Fruit fly (Drosophila melanogaster) whole organism, wandering third instar larva: Measurements from ENCODE around the gene CG13614.

Source experiments
- Dif ChIP-seq: fragments of 200-275, 200-300 bp; sonication (Bioruptor generic); optimal IDR thresholded peaks from 2 replicates; lab custom pipeline; 2018; ENCODE audit warnings: missing biosample characterization, missing genetic modification characterization; ENCODE audit not compliant: partially characterized antibody
- Hnf4 ChIP-seq: fragments of 200-800 bp; sonication (Bioruptor generic); optimal IDR thresholded peaks from 2 replicates; lab custom pipeline; 2016; ENCODE audit warnings: missing biosample characterization, mild to moderate bottlenecking, missing genetic modification characterization
- Myc ChIP-seq: fragments of >200 bp; optimal IDR thresholded peaks from 2 replicates; lab custom pipeline; 2017
- N ChIP-seq: fragments of >200 bp; optimal IDR thresholded peaks from 2 replicates; lab custom pipeline; 2018; ENCODE audit warnings: missing biosample characterization, missing external identifiers, missing genetic modification characterization
- br ChIP-seq: fragments of 200-800 bp; sonication (Bioruptor generic); optimal IDR thresholded peaks from 2 replicates; lab custom pipeline; 2016; ENCODE audit warnings: missing biosample characterization, missing genetic modification characterization
- dl ChIP-seq, 2 experiments: fragments of 175-275, 200-275 bp in 1 of 2; fragments of 200-275 bp in 1 of 2; sonication (Bioruptor generic); optimal IDR thresholded peaks; lab custom pipeline; 2018; ENCODE audit warnings: mild to moderate bottlenecking in 2 of 2, missing biosample characterization in 2 of 2, missing genetic modification characterization in 2 of 2, moderate library complexity in 2 of 2; ENCODE audit not compliant: partially characterized antibody in 2 of 2, insufficient read depth in 1 of 2
- lola ChIP-seq: fragments of >200 bp; optimal IDR thresholded peaks from 2 replicates; lab custom pipeline; 2017; ENCODE audit warnings: missing biosample characterization, missing genetic modification characterization
- rgr ChIP-seq: fragments of 200-800 bp; sonication (Bioruptor generic); optimal IDR thresholded peaks from 3 replicates; lab custom pipeline; 2016; ENCODE audit warnings: missing biosample characterization, mild to moderate bottlenecking, missing genetic modification characterization
- usp ChIP-seq: fragments of >200 bp; optimal IDR thresholded peaks from 2 replicates; lab custom pipeline; 2017; ENCODE audit warnings: missing biosample characterization, missing genetic modification characterization

DNA sequence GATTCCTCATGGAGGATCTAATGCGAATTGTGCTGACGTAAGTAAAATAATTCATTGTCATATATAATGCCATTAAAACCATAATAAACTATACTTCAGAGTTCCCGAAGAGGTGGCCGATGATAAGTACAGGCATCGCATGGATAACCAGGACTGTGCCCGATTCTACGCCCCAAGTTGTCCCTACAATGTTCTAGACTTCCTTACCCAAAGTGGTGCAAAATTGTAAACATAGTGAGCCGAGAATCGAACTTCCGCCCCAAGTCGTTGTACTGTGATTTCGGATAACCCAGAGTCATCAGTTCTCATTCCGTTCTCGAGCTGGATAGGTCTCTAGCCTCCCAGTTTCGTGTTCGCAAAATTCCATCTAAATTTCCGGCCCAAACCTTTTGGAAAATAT, 6.5 kb upstream of the CG13614 start, which contains the start of gene CG33340:
- TF ChIP-seq Hnf4 (GFP tag; lab: Kevin White, UChicago) (no peak), N (GFP tag; lab: Kevin White, UChicago) (no peak), usp (no peak), Myc (lab: Kevin White, UChicago) (no peak), dl (GFP tag; optimal IDR thresholded peaks at IDR 0.05; lab: Kevin White, UChicago; ENCODE audit: insufficient read depth in 1 of 2, partially characterized antibody in 2 of 2) (no peak), br (GFP tag; lab: Kevin White, UChicago) (no peak), Dif (GFP tag; lab: Kevin White, UChicago) (no peak), rgr (no peak), lola (GFP tag; lab: Kevin White, UChicago) (no peak)
